Fruit fly (Drosophila melanogaster) whole organism, embryonic: Measurements from ENCODE around the gene CG14400.
A peak's percentile ranks its signal among the peaks of the same experiment; 100 is the strongest.

Experiments used
- Asciz ChIP-seq: fragments of 200-800 bp; sonication (Bioruptor generic); optimal IDR thresholded peaks from 2 replicates; lab custom pipeline; 2017; ENCODE audit warnings: missing biosample characterization, mild to moderate bottlenecking, missing genetic modification characterization, missing genetic modification reagents
- BEAF-32 ChIP-seq: fragments of 200-800 bp; sonication (Bioruptor generic); optimal IDR thresholded peaks from 3 replicates; lab custom pipeline; 2017; ENCODE audit warnings: missing biosample characterization, missing genetic modification characterization, mild to moderate bottlenecking, moderate library complexity, missing genetic modification reagents
- CG10565 ChIP-seq: fragments of 200-800 bp; sonication (Bioruptor generic); optimal IDR thresholded peaks from 3 replicates; lab custom pipeline; 2016; ENCODE audit warnings: missing biosample characterization, mild to moderate bottlenecking, missing genetic modification characterization
- CG11696 ChIP-seq: fragments of 200-800 bp; sonication (Bioruptor generic); IDR thresholded peaks from 2 replicates; pipeline ENCODE4 v1.3.6; 2022; ENCODE audit warnings: missing biosample characterization, missing genetic modification characterization
- CG12071 ChIP-seq: fragments of 200-800 bp; sonication (Bioruptor generic); optimal IDR thresholded peaks from 3 replicates; lab custom pipeline; 2018; ENCODE audit warnings: missing biosample characterization, mild to moderate bottlenecking, missing genetic modification characterization
- CG1602 ChIP-seq: fragments of 200-800 bp; sonication (Bioruptor generic); optimal IDR thresholded peaks from 3 replicates; lab custom pipeline; 2016; ENCODE audit warnings: missing biosample characterization, missing genetic modification characterization
- CG1603 ChIP-seq: fragments of 200-800 bp; sonication (Bioruptor generic); optimal IDR thresholded peaks from 2 replicates; lab custom pipeline; 2019; ENCODE audit warnings: missing biosample characterization, mild to moderate bottlenecking, missing genetic modification characterization, moderate library complexity
- CG2120 ChIP-seq: fragments of 200-800 bp; sonication (Bioruptor generic); optimal IDR thresholded peaks from 3 replicates; lab custom pipeline; 2016; ENCODE audit warnings: missing biosample characterization, missing genetic modification characterization
- CG2129 ChIP-seq: fragments of 200-800 bp; sonication (Bioruptor generic); IDR thresholded peaks from 2 replicates; pipeline ENCODE4 v1.3.6; 2022; ENCODE audit warnings: missing biosample characterization, missing genetic modification characterization; ENCODE audit not compliant: partially characterized antibody
- CG2678 ChIP-seq: fragments of 200-800 bp; sonication (Bioruptor generic); optimal IDR thresholded peaks from 3 replicates; lab custom pipeline; 2019; ENCODE audit warnings: missing biosample characterization, mild to moderate bottlenecking, missing genetic modification characterization, moderate library complexity
- CG32532 ChIP-seq: fragments of 200-800 bp; sonication (Bioruptor generic); IDR thresholded peaks from 2 replicates; pipeline ENCODE4 v1.3.6; 2022; ENCODE audit warnings: missing biosample characterization, missing genetic modification characterization
- CG3995 ChIP-seq: fragments of 200-800 bp; sonication (Bioruptor generic); optimal IDR thresholded peaks from 3 replicates; lab custom pipeline; 2016; ENCODE audit warnings: missing biosample characterization, missing genetic modification characterization
- CG4328 ChIP-seq: fragments of 200-800 bp; sonication (Bioruptor generic); optimal IDR thresholded peaks from 3 replicates; lab custom pipeline; 2017; ENCODE audit warnings: missing biosample characterization, missing genetic modification reagents, missing genetic modification characterization
- CG4360 ChIP-seq: fragments of 200-800 bp; sonication (Bioruptor generic); IDR thresholded peaks from 2 replicates; pipeline ENCODE4 v1.3.6; 2022; ENCODE audit warnings: missing biosample characterization, missing genetic modification characterization
- CG4730 ChIP-seq: fragments of 200-800 bp; sonication (Bioruptor generic); IDR thresholded peaks from 2 replicates; pipeline ENCODE4 v1.3.6; 2022; ENCODE audit warnings: missing biosample characterization, missing genetic modification characterization
- CG4820 ChIP-seq: fragments of 200-800 bp; sonication (Bioruptor generic); optimal IDR thresholded peaks from 3 replicates; lab custom pipeline; 2016; ENCODE audit warnings: missing biosample characterization, missing genetic modification characterization
- CG5180 ChIP-seq: fragments of 200-800 bp; sonication (Bioruptor generic); optimal IDR thresholded peaks from 3 replicates; lab custom pipeline; 2017; ENCODE audit warnings: missing biosample characterization, missing genetic modification characterization, mild to moderate bottlenecking, moderate library complexity, missing genetic modification reagents
- CG5245 ChIP-seq: fragments of 200-800 bp; sonication (Bioruptor generic); optimal IDR thresholded peaks from 3 replicates; lab custom pipeline; 2016; ENCODE audit warnings: missing biosample characterization, missing genetic modification characterization
- CG7839 ChIP-seq: fragments of 200-800 bp; sonication (Bioruptor generic); optimal IDR thresholded peaks from 3 replicates; lab custom pipeline; 2018; ENCODE audit warnings: missing biosample characterization, mild to moderate bottlenecking, missing genetic modification characterization, moderate library complexity
- CG7963 ChIP-seq: fragments of 200-800 bp; sonication (Bioruptor generic); IDR thresholded peaks from 3 replicates; pipeline ENCODE4 v1.3.6; 2022; ENCODE audit warnings: missing biosample characterization, missing genetic modification characterization; ENCODE audit not compliant: partially characterized antibody
- CG8290 ChIP-seq, 3 experiments: fragments of 200-800 bp; sonication (Bioruptor generic); optimal IDR thresholded peaks; 2 replicates each; lab custom pipeline; 2016 to 2019; ENCODE audit warnings: missing biosample characterization in 3 of 3, missing genetic modification characterization in 3 of 3, mild to moderate bottlenecking in 2 of 3, moderate library complexity in 1 of 3
- CG9609 ChIP-seq: fragments of 200-800 bp; sonication (Bioruptor generic); optimal IDR thresholded peaks from 3 replicates; lab custom pipeline; 2016; ENCODE audit warnings: missing biosample characterization, missing genetic modification characterization
- D19B ChIP-seq: fragments of 200-800 bp; sonication (Bioruptor generic); optimal IDR thresholded peaks from 2 replicates; lab custom pipeline; 2017; ENCODE audit warnings: missing biosample characterization, mild to moderate bottlenecking, missing genetic modification characterization
- HmgZ ChIP-seq: fragments of 200-800 bp; sonication (Bioruptor generic); optimal IDR thresholded peaks from 2 replicates; lab custom pipeline; 2018; ENCODE audit warnings: missing biosample characterization, mild to moderate bottlenecking, missing genetic modification characterization
- Jarid2 ChIP-seq: fragments of 200-800 bp; sonication (Bioruptor generic); optimal IDR thresholded peaks from 3 replicates; lab custom pipeline; 2017; ENCODE audit warnings: mild to moderate bottlenecking, missing biosample characterization, missing genetic modification reagents, missing genetic modification characterization
- Lhr ChIP-seq: fragments of 200-800 bp; sonication (Bioruptor generic); optimal IDR thresholded peaks from 3 replicates; lab custom pipeline; 2017; ENCODE audit warnings: mild to moderate bottlenecking, missing biosample characterization, missing genetic modification reagents, missing genetic modification characterization
- NFAT ChIP-seq: fragments of 200-800 bp; sonication (Bioruptor generic); IDR thresholded peaks from 2 replicates; pipeline ENCODE4 v1.3.6; 2022; ENCODE audit warnings: missing biosample characterization, missing genetic modification characterization
- Nf-YC ChIP-seq: fragments of 200-800 bp; optimal IDR thresholded peaks from 3 replicates; lab custom pipeline; 2019; ENCODE audit warnings: missing biosample characterization, mild to moderate bottlenecking, missing genetic modification characterization, moderate library complexity
- Sin3A ChIP-seq: fragments of >200 bp; optimal IDR thresholded peaks from 2 replicates; lab custom pipeline; 2018
- Usf ChIP-seq: fragments of 200-800 bp; sonication (Bioruptor generic); optimal IDR thresholded peaks from 2 replicates; lab custom pipeline; 2017; ENCODE audit warnings: missing genotype, missing biosample characterization, missing genetic modification characterization
- cad ChIP-seq: fragments of >200 bp; optimal IDR thresholded peaks from 2 replicates; lab custom pipeline; 2017; ENCODE audit warnings: missing biosample characterization, missing genetic modification characterization
- corto ChIP-seq: fragments of 200-800 bp; sonication (Bioruptor generic); optimal IDR thresholded peaks from 2 replicates; lab custom pipeline; 2016; ENCODE audit warnings: missing biosample characterization, mild to moderate bottlenecking, missing genetic modification characterization, moderate library complexity
- ftz-f1 ChIP-seq: fragments of 200-800 bp; sonication (Bioruptor generic); optimal IDR thresholded peaks from 2 replicates; lab custom pipeline; 2016; ENCODE audit warnings: missing biosample characterization, missing genetic modification characterization
- fu2 ChIP-seq: fragments of 200-800 bp; sonication (Bioruptor generic); optimal IDR thresholded peaks from 2 replicates; lab custom pipeline; 2016; ENCODE audit warnings: missing biosample characterization, missing genetic modification characterization
- gcm2 ChIP-seq: fragments of 200-800 bp; sonication (Bioruptor generic); optimal IDR thresholded peaks from 2 replicates; lab custom pipeline; 2016; ENCODE audit warnings: missing biosample characterization, missing genetic modification characterization
- gfzf ChIP-seq: fragments of 200-800 bp; sonication (Bioruptor generic); optimal IDR thresholded peaks from 2 replicates; lab custom pipeline; 2016; ENCODE audit warnings: missing biosample characterization, mild to moderate bottlenecking, missing genetic modification characterization, moderate library complexity
- grn ChIP-seq: fragments of 200-800 bp; sonication (Bioruptor generic); optimal IDR thresholded peaks from 3 replicates; lab custom pipeline; 2017; ENCODE audit warnings: missing biosample characterization, missing genetic modification characterization
- gsb ChIP-seq: fragments of 200-800 bp; sonication (Bioruptor generic); IDR thresholded peaks from 2 replicates; pipeline ENCODE4 v1.3.6; 2022; ENCODE audit warnings: missing biosample characterization, missing genetic modification characterization
- gt ChIP-seq: fragments of 200-800 bp; sonication (Bioruptor generic); IDR thresholded peaks from 2 replicates; pipeline ENCODE4 v1.3.6; 2022; ENCODE audit warnings: missing biosample characterization, missing genetic modification characterization
- hkb ChIP-seq, 2 experiments: fragments of 200-800 bp in 1 of 2; fragments of >200 bp in 1 of 2; sonication (Bioruptor generic) in 1 of 2; IDR thresholded peaks in 1 of 2; optimal IDR thresholded peaks in 1 of 2; 2 replicates each; pipeline versions ENCODE4 v1.3.6 to Lab custom; 2017 to 2022; ENCODE audit warnings: missing biosample characterization in 1 of 2, missing genetic modification characterization in 1 of 2
- lab ChIP-seq: fragments of 200-800 bp; sonication (Bioruptor generic); optimal IDR thresholded peaks from 3 replicates; lab custom pipeline; 2017; ENCODE audit warnings: missing biosample characterization, missing genetic modification characterization, mild to moderate bottlenecking, moderate library complexity, missing genetic modification reagents
- ro ChIP-seq: fragments of 200-800 bp; sonication (Bioruptor generic); IDR thresholded peaks from 2 replicates; pipeline ENCODE4 v1.3.6; 2022; ENCODE audit warnings: missing biosample characterization, missing genetic modification characterization
- sens ChIP-seq: fragments of 200-800 bp; sonication (Bioruptor generic); peaks from one replicate; lab custom pipeline; 2016; ENCODE audit warnings: missing biosample characterization, missing genetic modification characterization
- sens-2 ChIP-seq: fragments of 200-800 bp; sonication (Bioruptor generic); IDR thresholded peaks from 2 replicates; pipeline ENCODE4 v1.3.6; 2022; ENCODE audit warnings: missing biosample characterization, missing genetic modification characterization
- slp2 ChIP-seq: fragments of 200-800 bp; sonication (Bioruptor generic); optimal IDR thresholded peaks from 2 replicates; lab custom pipeline; 2016; ENCODE audit warnings: missing biosample characterization, missing genetic modification characterization
- sob ChIP-seq: fragments of 200-800 bp; sonication (Bioruptor generic); IDR thresholded peaks from 2 replicates; pipeline ENCODE4 v1.3.6; 2022; ENCODE audit warnings: missing biosample characterization, missing genetic modification characterization
- sug ChIP-seq: fragments of 200-800 bp; optimal IDR thresholded peaks from 2 replicates; lab custom pipeline; 2019; ENCODE audit warnings: missing biosample characterization, mild to moderate bottlenecking, missing genetic modification characterization, moderate library complexity
- unc-4 ChIP-seq: fragments of 200-800 bp; sonication (Bioruptor generic); IDR thresholded peaks from 2 replicates; pipeline ENCODE4 v1.3.6; 2022; ENCODE audit warnings: missing biosample characterization, missing genetic modification characterization; ENCODE audit not compliant: partially characterized antibody
- usp ChIP-seq: fragments of >200 bp; optimal IDR thresholded peaks from 2 replicates; lab custom pipeline; 2017; ENCODE audit warnings: missing biosample characterization, missing genetic modification characterization
- wdn ChIP-seq: fragments of 200-800 bp; sonication (Bioruptor generic); IDR thresholded peaks from 2 replicates; pipeline ENCODE4 v1.3.6; 2022; ENCODE audit warnings: missing biosample characterization, missing genetic modification characterization
- zen ChIP-seq: fragments of 200-800 bp; sonication (Bioruptor generic); optimal IDR thresholded peaks from 3 replicates; lab custom pipeline; 2018; ENCODE audit warnings: missing biosample characterization, mild to moderate bottlenecking, missing genetic modification characterization, moderate library complexity

Gene CG14400

DNA sequence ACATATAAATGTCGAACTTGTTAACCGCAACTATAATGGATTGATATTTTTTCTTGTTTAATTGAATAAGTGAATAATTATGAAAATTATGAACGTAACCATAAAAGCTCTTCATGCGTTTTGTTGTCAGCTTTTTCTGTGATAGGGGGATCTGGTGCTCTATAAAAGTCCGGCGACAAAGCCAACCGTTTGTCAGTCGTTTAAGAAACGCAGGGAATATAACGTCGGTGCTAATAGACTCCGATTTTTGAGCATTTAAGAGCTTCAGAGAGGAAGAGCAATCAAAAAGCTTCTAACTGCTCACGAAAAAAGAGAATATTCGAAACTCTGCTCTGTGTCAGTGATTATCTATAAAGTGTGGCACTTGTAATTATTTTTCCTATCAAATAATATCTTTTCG is 26.6 kb downstream of the CG14400 start, which contains the start of gene CG31674 (continued):
- TF ChIP-seq CG2678 (tag; lab: Kevin White, UChicago) (peak; percentile 31), unc-4 (GFP tag; lab: Robert Waterston, UW) (0 out of 2 replicates have a peak, but pooled peaks have one; percentile 15), wdn (GFP tag; lab: Robert Waterston, UW) (no peak), CG1602 (no peak), ro (no peak), CG3995 (no peak), CG4328 (no peak), CG7963 (GFP tag; lab: Robert Waterston, UW) (no peak), CG4820 (no peak), Sin3A (lab: Kevin White, UChicago) (no peak), BEAF-32 (GFP tag; lab: Kevin White, UChicago) (no peak), fu2 (GFP tag; lab: Kevin White, UChicago) (no peak), cad (no peak), Lhr (GFP tag; lab: Kevin White, UChicago) (no peak), HmgZ (peak; percentile 42), CG12071 (GFP tag; lab: Kevin White, UChicago) (no peak), usp (GFP tag; lab: Kevin White, UChicago) (no peak), sens (GFP tag; lab: Kevin White, UChicago) (peak; percentile 28), corto (GFP tag; lab: Kevin White, UChicago) (no peak), sob (GFP tag; lab: Robert Waterston, UW) (no peak), gsb (GFP tag; lab: Robert Waterston, UW) (no peak), NFAT (GFP tag; lab: Robert Waterston, UW) (peak; percentile 13; the same call in 1 of the 2 replicates), hkb (optimal IDR thresholded peaks at IDR 0.05; lab: Kevin White, UChicago) (no peak), hkb (GFP tag; IDR thresholded peaks at IDR 0.05; lab: Robert Waterston, UW) (no peak), CG9609 (no peak), CG4360 (no peak), CG10565 (GFP tag; lab: Kevin White, UChicago) (no peak), Jarid2 (peak; percentile 51), CG4730 (GFP tag; lab: Robert Waterston, UW) (no peak), CG11696 (GFP tag; lab: Robert Waterston, UW) (peak; percentile 33; the same call in 1 of the 2 replicates), gfzf (GFP tag; lab: Kevin White, UChicago) (no peak), CG8290 (GFP tag; optimal IDR thresholded peaks at IDR 0.05; lab: Kevin White, UChicago) (no peak), CG8290 (tag; optimal IDR thresholded peaks at IDR 0.05; lab: Kevin White, UChicago) (peak in 1 of 2 experiments; percentile 19), zen (tag; lab: Kevin White, UChicago) (no peak), ftz-f1 (no peak), sug (tag; lab: Kevin White, UChicago) (peak; percentile 37), lab (peak; percentile 16), Nf-YC (peak; percentile 31), grn (peak; percentile 28), CG7839 (tag; lab: Kevin White, UChicago) (peak; percentile 20), gcm2 (GFP tag; lab: Kevin White, UChicago) (no peak), CG32532 (GFP tag; lab: Robert Waterston, UW) (peak; percentile 23; the same call in 1 of the 2 replicates), CG2120 (GFP tag; lab: Kevin White, UChicago) (peak; percentile 0), Usf (no peak), sens-2 (no peak), D19B (GFP tag; lab: Kevin White, UChicago) (no peak), gt (GFP tag; lab: Robert Waterston, UW) (no peak), Asciz (GFP tag; lab: Kevin White, UChicago) (no peak), CG2129 (GFP tag; lab: Robert Waterston, UW) (no peak), CG1603 (tag; lab: Kevin White, UChicago) (no peak), CG5180 (GFP tag; lab: Kevin White, UChicago) (peak; percentile 23), CG5245 (GFP tag; lab: Kevin White, UChicago) (no peak), slp2 (no peak)
